Fruit fly (Drosophila melanogaster) whole organism, embryonic: ENCODE data around the gene CG11839.
A peak's percentile ranks its signal among the peaks of the same experiment; 100 is the strongest.

Experiments
- Abd-B ChIP-seq: fragments of 200-800 bp; sonication (Bioruptor generic); optimal IDR thresholded peaks from 2 replicates; lab custom pipeline; 2018; ENCODE audit warnings: missing biosample characterization, mild to moderate bottlenecking, missing genetic modification characterization, moderate library complexity
- Atf-2 ChIP-seq: fragments of 200-800 bp; sonication (Bioruptor generic); optimal IDR thresholded peaks from 2 replicates; lab custom pipeline; 2016; ENCODE audit warnings: missing biosample characterization, missing genetic modification characterization
- Atf3 ChIP-seq: fragments of 200-800 bp; sonication (Bioruptor generic); optimal IDR thresholded peaks from 3 replicates; lab custom pipeline; 2016; ENCODE audit warnings: missing biosample characterization, missing genetic modification characterization
- CG10267 ChIP-seq: fragments of 200-800 bp; sonication (Bioruptor generic); optimal IDR thresholded peaks from 2 replicates; lab custom pipeline; 2018; ENCODE audit warnings: missing biosample characterization, mild to moderate bottlenecking, missing genetic modification characterization, moderate library complexity
- CG10565 ChIP-seq: fragments of 200-800 bp; sonication (Bioruptor generic); optimal IDR thresholded peaks from 3 replicates; lab custom pipeline; 2016; ENCODE audit warnings: missing biosample characterization, mild to moderate bottlenecking, missing genetic modification characterization
- CG11696 ChIP-seq: fragments of 200-800 bp; sonication (Bioruptor generic); IDR thresholded peaks from 2 replicates; pipeline ENCODE4 v1.3.6; 2022; ENCODE audit warnings: missing biosample characterization, missing genetic modification characterization
- CG12104 ChIP-seq: fragments of 200-800 bp; sonication (Bioruptor generic); optimal IDR thresholded peaks from 3 replicates; lab custom pipeline; 2016; ENCODE audit warnings: missing biosample characterization, missing genetic modification characterization
- CG12219 ChIP-seq: fragments of 200-800 bp; sonication (Bioruptor generic); optimal IDR thresholded peaks from 3 replicates; lab custom pipeline; 2018; ENCODE audit warnings: missing biosample characterization, mild to moderate bottlenecking, missing genetic modification characterization
- CG12659 ChIP-seq: fragments of 200-800 bp; sonication (Bioruptor generic); optimal IDR thresholded peaks from 3 replicates; lab custom pipeline; 2017; ENCODE audit warnings: mild to moderate bottlenecking, missing biosample characterization, missing genetic modification reagents, missing genetic modification characterization
- CG13287 ChIP-seq: fragments of 200-800 bp; sonication (Bioruptor generic); IDR thresholded peaks from 2 replicates; pipeline ENCODE4 v1.3.6; 2022; ENCODE audit warnings: missing biosample characterization, missing genetic modification characterization; ENCODE audit not compliant: partially characterized antibody
- CG15601 ChIP-seq: fragments of 200-800 bp; sonication (Bioruptor generic); optimal IDR thresholded peaks from 3 replicates; lab custom pipeline; 2019; ENCODE audit warnings: missing biosample characterization, mild to moderate bottlenecking, missing genetic modification characterization, moderate library complexity
- CG1602 ChIP-seq: fragments of 200-800 bp; sonication (Bioruptor generic); optimal IDR thresholded peaks from 3 replicates; lab custom pipeline; 2016; ENCODE audit warnings: missing biosample characterization, missing genetic modification characterization
- CG1603 ChIP-seq: fragments of 200-800 bp; sonication (Bioruptor generic); optimal IDR thresholded peaks from 2 replicates; lab custom pipeline; 2019; ENCODE audit warnings: missing biosample characterization, mild to moderate bottlenecking, missing genetic modification characterization, moderate library complexity
- CG17186 ChIP-seq: fragments of 200-800 bp; sonication (Bioruptor generic); optimal IDR thresholded peaks from 3 replicates; lab custom pipeline; 2017; ENCODE audit warnings: missing biosample characterization, missing genetic modification reagents, missing genetic modification characterization
- CG17328 ChIP-seq: fragments of 200-800 bp; sonication (Bioruptor generic); IDR thresholded peaks from 2 replicates; pipeline ENCODE4 v1.3.6; 2022; ENCODE audit warnings: missing biosample characterization, missing genetic modification characterization
- CG18599 ChIP-seq: fragments of 200-800 bp; sonication (Bioruptor generic); optimal IDR thresholded peaks from 3 replicates; lab custom pipeline; 2017; ENCODE audit warnings: missing biosample characterization, missing genetic modification characterization, mild to moderate bottlenecking, moderate library complexity, missing genetic modification reagents
- CG2199 ChIP-seq: fragments of 200-800 bp; sonication (Bioruptor generic); IDR thresholded peaks from 3 replicates; pipeline ENCODE4 v1.3.6; 2022; ENCODE audit warnings: missing biosample characterization, missing genetic modification characterization
- CG2678 ChIP-seq: fragments of 200-800 bp; sonication (Bioruptor generic); optimal IDR thresholded peaks from 3 replicates; lab custom pipeline; 2019; ENCODE audit warnings: missing biosample characterization, mild to moderate bottlenecking, missing genetic modification characterization, moderate library complexity
- CG3163 ChIP-seq: fragments of 200-800 bp; sonication (Bioruptor generic); optimal IDR thresholded peaks from 3 replicates; lab custom pipeline; 2016; ENCODE audit warnings: missing biosample characterization, missing genetic modification characterization
- CG4617 ChIP-seq: fragments of 200-800 bp; sonication (Bioruptor generic); optimal IDR thresholded peaks from 3 replicates; lab custom pipeline; 2016; ENCODE audit warnings: missing biosample characterization, missing genetic modification characterization, borderline replicate concordance
- CG6272 ChIP-seq: fragments of 200-800 bp; sonication (Bioruptor generic); IDR thresholded peaks from 2 replicates; pipeline ENCODE4 v1.3.6; 2022; ENCODE audit warnings: missing biosample characterization, missing genetic modification characterization
- CTCF ChIP-seq: fragments of 200-800 bp; sonication (Bioruptor generic); optimal IDR thresholded peaks from 2 replicates; lab custom pipeline; 2017; ENCODE audit warnings: missing biosample characterization, mild to moderate bottlenecking, missing genetic modification characterization, moderate library complexity
- CoRest ChIP-seq: fragments of 200-800 bp; sonication (Bioruptor generic); optimal IDR thresholded peaks from 3 replicates; lab custom pipeline; 2018; ENCODE audit warnings: missing biosample characterization, mild to moderate bottlenecking, missing genetic modification characterization, moderate library complexity
- Dp ChIP-seq: fragments of 200-800 bp; sonication (Bioruptor generic); optimal IDR thresholded peaks from 2 replicates; lab custom pipeline; 2018; ENCODE audit warnings: missing biosample characterization, mild to moderate bottlenecking, missing genetic modification characterization, moderate library complexity
- Dref ChIP-seq: fragments of 200-800 bp; sonication (Bioruptor generic); IDR thresholded peaks from 2 replicates; pipeline ENCODE4 v1.3.6; 2022; ENCODE audit warnings: missing biosample characterization, missing genetic modification characterization
- HmgD ChIP-seq: fragments of 200-800 bp; sonication (Bioruptor generic); optimal IDR thresholded peaks from 3 replicates; lab custom pipeline; 2016; ENCODE audit warnings: missing biosample characterization, missing genetic modification characterization
- Hr3 ChIP-seq: fragments of 200-800 bp; sonication (Bioruptor generic); optimal IDR thresholded peaks from 3 replicates; lab custom pipeline; 2016; ENCODE audit warnings: missing biosample characterization, missing genetic modification characterization
- Lpt ChIP-seq: fragments of >200 bp; optimal IDR thresholded peaks from 2 replicates; lab custom pipeline; 2018; ENCODE audit warnings: missing biosample characterization, missing genetic modification characterization
- Max ChIP-seq: fragments of 200-800 bp; sonication (Bioruptor generic); optimal IDR thresholded peaks from 2 replicates; lab custom pipeline; 2016; ENCODE audit warnings: missing biosample characterization, mild to moderate bottlenecking, missing genetic modification characterization
- Nf-YA ChIP-seq: fragments of 200-800 bp; sonication (Bioruptor generic); IDR thresholded peaks from 2 replicates; pipeline ENCODE4 v1.3.6; 2022; ENCODE audit warnings: missing biosample characterization, missing genetic modification characterization
- Rx ChIP-seq: fragments of 200-800 bp; sonication (Bioruptor generic); IDR thresholded peaks from 2 replicates; pipeline ENCODE4 v1.3.6; 2022; ENCODE audit warnings: missing biosample characterization, missing genetic modification characterization
- Sin3A ChIP-seq: fragments of >200 bp; optimal IDR thresholded peaks from 2 replicates; lab custom pipeline; 2018
- Sry-δ ChIP-seq: fragments of 200-800 bp; sonication (Bioruptor generic); optimal IDR thresholded peaks from 2 replicates; lab custom pipeline; 2016; ENCODE audit warnings: missing biosample characterization, missing genetic modification characterization
- Stat92E ChIP-seq, 3 experiments: fragments of >200 bp in 2 of 3; fragments of 200-800 bp in 1 of 3; sonication (Bioruptor generic) in 1 of 3; optimal IDR thresholded peaks; 2 replicates each; lab custom pipeline; 2017 to 2019; ENCODE audit warnings: missing biosample characterization in 3 of 3, missing genetic modification characterization in 3 of 3, mild to moderate bottlenecking in 1 of 3, moderate library complexity in 1 of 3
- Taf1 ChIP-seq: fragments of 200-800 bp; sonication (Bioruptor generic); IDR thresholded peaks from 2 replicates; pipeline ENCODE4 v1.3.6; 2022; ENCODE audit warnings: missing biosample characterization, missing genetic modification characterization
- Xrp1 ChIP-seq: fragments of 200-800 bp; sonication (Bioruptor generic); IDR thresholded peaks from 2 replicates; pipeline ENCODE4 v1.3.6; 2022; ENCODE audit warnings: missing biosample characterization, missing genetic modification characterization
- ash1 ChIP-seq: fragments of 200-800 bp; sonication (Bioruptor generic); optimal IDR thresholded peaks from 2 replicates; lab custom pipeline; 2018; ENCODE audit warnings: missing biosample characterization, mild to moderate bottlenecking, missing genetic modification characterization
- chif ChIP-seq, 2 experiments: fragments of 200-800 bp; sonication (Bioruptor generic); optimal IDR thresholded peaks; 3 replicates each; lab custom pipeline; 2016; ENCODE audit warnings: missing biosample characterization in 2 of 2, missing genetic modification characterization in 2 of 2
- crp ChIP-seq, 2 experiments: fragments of 200-800 bp; sonication (Bioruptor generic); optimal IDR thresholded peaks; 2 replicates in 1 of 2; 3 replicates in 1 of 2; lab custom pipeline; 2017; ENCODE audit warnings: missing biosample characterization in 2 of 2, missing genetic modification characterization in 2 of 2, mild to moderate bottlenecking in 1 of 2, moderate library complexity in 1 of 2
- dan ChIP-seq: fragments of 200-800 bp; sonication (Bioruptor generic); IDR thresholded peaks from 2 replicates; pipeline ENCODE4 v1.3.6; 2022; ENCODE audit warnings: missing biosample characterization, missing genetic modification characterization
- disco-r ChIP-seq: fragments of 200-800 bp; sonication (Bioruptor generic); optimal IDR thresholded peaks from 2 replicates; lab custom pipeline; 2016; ENCODE audit warnings: missing biosample characterization, missing genetic modification characterization
- ems ChIP-seq: fragments of 200-800 bp; sonication (Bioruptor generic); optimal IDR thresholded peaks from 3 replicates; lab custom pipeline; 2016; ENCODE audit warnings: missing biosample characterization, missing genetic modification characterization
- en ChIP-seq: fragments of 200-800 bp; sonication (Bioruptor generic); optimal IDR thresholded peaks from 2 replicates; lab custom pipeline; 2016; ENCODE audit warnings: missing biosample characterization, missing genetic modification characterization
- ftz-f1 ChIP-seq: fragments of 200-800 bp; sonication (Bioruptor generic); optimal IDR thresholded peaks from 2 replicates; lab custom pipeline; 2016; ENCODE audit warnings: missing biosample characterization, missing genetic modification characterization
- gro ChIP-seq: fragments of 200-800 bp; sonication (Bioruptor generic); optimal IDR thresholded peaks from 2 replicates; lab custom pipeline; 2016; ENCODE audit warnings: missing biosample characterization, missing genetic modification characterization
- hkb ChIP-seq, 2 experiments: fragments of 200-800 bp in 1 of 2; fragments of >200 bp in 1 of 2; sonication (Bioruptor generic) in 1 of 2; IDR thresholded peaks in 1 of 2; optimal IDR thresholded peaks in 1 of 2; 2 replicates each; pipeline versions ENCODE4 v1.3.6 to Lab custom; 2017 to 2022; ENCODE audit warnings: missing biosample characterization in 1 of 2, missing genetic modification characterization in 1 of 2
- lmd ChIP-seq: fragments of 200-800 bp; sonication (Bioruptor generic); IDR thresholded peaks from 2 replicates; pipeline ENCODE4 v1.3.6; 2022; ENCODE audit warnings: missing biosample characterization, missing genetic modification characterization
- oc ChIP-seq: fragments of 200-800 bp; sonication (Bioruptor generic); optimal IDR thresholded peaks from 2 replicates; lab custom pipeline; 2018; ENCODE audit warnings: missing biosample characterization, mild to moderate bottlenecking, missing genetic modification characterization, moderate library complexity
- phol ChIP-seq: fragments of 200-800 bp; sonication (Bioruptor generic); optimal IDR thresholded peaks from 3 replicates; lab custom pipeline; 2018; ENCODE audit warnings: missing biosample characterization, mild to moderate bottlenecking, missing genetic modification characterization, moderate library complexity
- sim ChIP-seq: fragments of 200-800 bp; sonication (Bioruptor generic); IDR thresholded peaks from 2 replicates; pipeline ENCODE4 v1.3.6; 2022; ENCODE audit warnings: missing biosample characterization, missing genetic modification characterization
- sqz ChIP-seq: fragments of 200-800 bp; sonication (Bioruptor generic); optimal IDR thresholded peaks from 3 replicates; lab custom pipeline; 2018; ENCODE audit warnings: missing biosample characterization, mild to moderate bottlenecking, missing genetic modification characterization
- trem ChIP-seq: fragments of 200-800 bp; optimal IDR thresholded peaks from 3 replicates; lab custom pipeline; 2019; ENCODE audit warnings: missing biosample characterization, mild to moderate bottlenecking, missing genetic modification characterization, moderate library complexity

Gene CG11839

dm6 chr3R:25033142-25033586 is 36.6 kb upstream of the CG11839 start, which contains the start of gene Smg6 (continued):
- TF ChIP-seq Abd-B (no peak), ems (GFP tag; lab: Kevin White, UChicago) (no peak), Dp (GFP tag; lab: Kevin White, UChicago) (peak; percentile 97), ftz-f1 (GFP tag; lab: Kevin White, UChicago) (peak; percentile 94), Xrp1 (GFP tag; lab: Robert Waterston, UW) (no peak), CG1603 (tag; lab: Kevin White, UChicago) (no peak), CG11696 (no peak), CG4617 (GFP tag; lab: Kevin White, UChicago) (peak; percentile 91), CG1602 (no peak), CG10267 (peak; percentile 46), CG12104 (GFP tag; lab: Kevin White, UChicago) (no peak), lmd (GFP tag; lab: Robert Waterston, UW) (no peak), Max (GFP tag; lab: Kevin White, UChicago) (peak; percentile 12), CG17186 (GFP tag; lab: Kevin White, UChicago) (peak; percentile 59), chif (GFP tag; optimal IDR thresholded peaks at IDR 0.05; lab: Kevin White, UChicago) (no peak), CG18599 (no peak), en (GFP tag; lab: Kevin White, UChicago) (no peak), oc (tag; lab: Kevin White, UChicago) (no peak), CoRest (tag; lab: Kevin White, UChicago) (no peak), CG10565 (GFP tag; lab: Kevin White, UChicago) (no peak), CG6272 (no peak), phol (tag; lab: Kevin White, UChicago) (peak; percentile 3), hkb (optimal IDR thresholded peaks at IDR 0.05; lab: Kevin White, UChicago) (peak; percentile 6), hkb (GFP tag; IDR thresholded peaks at IDR 0.05; lab: Robert Waterston, UW) (no peak), HmgD (no peak), Hr3 (no peak), CG2199 (0 out of 3 replicates have a peak, but pooled peaks have one; percentile 34), Atf3 (GFP tag; lab: Kevin White, UChicago) (no peak), Rx (no peak), Taf1 (no peak), sim (GFP tag; lab: Robert Waterston, UW) (no peak), Sry-δ (GFP tag; lab: Kevin White, UChicago) (peak; percentile 45), CG12659 (GFP tag; lab: Kevin White, UChicago) (peak; percentile 1), crp (GFP tag; optimal IDR thresholded peaks at IDR 0.05; lab: Kevin White, UChicago) (peak in 1 of 2 experiments; percentile 18), disco-r (GFP tag; lab: Kevin White, UChicago) (no peak), Lpt (GFP tag; lab: Kevin White, UChicago) (no peak), Dref (GFP tag; lab: Robert Waterston, UW) (peak; percentile 27; the same call in 1 of the 2 replicates), dan (GFP tag; lab: Robert Waterston, UW) (no peak), Stat92E (GFP tag; optimal IDR thresholded peaks at IDR 0.05; lab: Kevin White, UChicago) (peak in 1 of 3 experiments; percentile 59), CG3163 (GFP tag; lab: Kevin White, UChicago) (no peak), CTCF (GFP tag; lab: Kevin White, UChicago) (peak; percentile 17), CG12219 (GFP tag; lab: Kevin White, UChicago) (no peak), Atf-2 (GFP tag; lab: Kevin White, UChicago) (no peak), sqz (no peak), gro (GFP tag; lab: Kevin White, UChicago) (no peak), CG13287 (GFP tag; lab: Robert Waterston, UW) (peak; percentile 52), CG2678 (tag; lab: Kevin White, UChicago) (no peak), Sin3A (peak; percentile 32), Nf-YA (GFP tag; lab: Robert Waterston, UW) (no peak), CG17328 (GFP tag; lab: Robert Waterston, UW) (no peak), CG15601 (tag; lab: Kevin White, UChicago) (no peak), trem (tag; lab: Kevin White, UChicago) (peak; percentile 61), ash1 (GFP tag; lab: Kevin White, UChicago) (no peak)
